Fruit fly (Drosophila melanogaster): ENCODE measurements around the gene CG14221.

DNA sequence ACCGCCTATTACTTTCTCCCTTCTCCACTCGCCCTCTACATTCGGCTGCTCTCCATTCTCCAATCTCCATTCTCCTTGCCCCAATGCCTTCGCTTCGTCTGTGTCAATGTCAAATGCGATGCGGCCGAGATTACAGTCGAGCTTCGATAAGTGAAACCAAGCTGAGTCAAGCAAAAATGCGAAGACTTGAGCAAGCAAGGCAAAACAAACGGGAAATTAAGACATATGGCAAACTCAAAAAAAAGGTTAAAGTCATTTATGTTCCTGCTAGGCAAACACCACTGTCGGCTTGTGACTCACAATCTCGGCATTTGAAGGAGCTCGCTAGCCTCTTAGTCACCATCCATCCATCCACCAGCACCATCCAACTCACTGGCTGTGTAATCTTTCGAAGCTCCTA, 47.4 kb upstream of the CG14221 start:
- TF ChIP-seq Lpt (GFP tag; optimal IDR thresholded peaks at IDR 0.05) (peak; percentile 98), Eip78C (GFP tag) (peak; percentile 100), CG8632 (GFP tag; optimal IDR thresholded peaks at IDR 0.05) (peak; percentile 98), topi (GFP tag; optimal IDR thresholded peaks at IDR 0.05) (peak; percentile 99), Hr39 (GFP tag; optimal IDR thresholded peaks at IDR 0.05) (peak; percentile 100)
